Worm (Caenorhabditis elegans) whole organism, mixed stage, embryonic: Measurements from ENCODE around the gene ani-2.
A peak's percentile ranks its signal among the peaks of the same experiment; 100 is the strongest.

ENCODE experiments used
- M03D4.4 ChIP-seq: sonication (generic microtip); optimal IDR thresholded peaks from 2 replicates; lab custom pipeline; 2017; ENCODE audit warnings: mild to moderate bottlenecking, missing genetic modification characterization, missing compliant biosample characterization
- bed-3 ChIP-seq: fragments of 200-800 bp; sonication (Bioruptor generic); optimal IDR thresholded peaks from 3 replicates; lab custom pipeline; 2018; ENCODE audit warnings: mild to moderate bottlenecking, missing genetic modification characterization, moderate library complexity, missing compliant biosample characterization
- blmp-1 ChIP-seq: fragments of 150-350 bp; optimal IDR thresholded peaks from 2 replicates; lab custom pipeline; 2014; ENCODE audit warnings: missing biosample characterization, missing genetic modification characterization
- ceh-39 ChIP-seq: fragments of 150-350 bp; optimal IDR thresholded peaks from 2 replicates; lab custom pipeline; 2014; ENCODE audit warnings: missing biosample characterization, missing genetic modification characterization
- ceh-43 ChIP-seq: fragments of 200-800 bp; sonication (Bioruptor generic); optimal IDR thresholded peaks from 2 replicates; lab custom pipeline; 2018; ENCODE audit warnings: mild to moderate bottlenecking, missing genetic modification characterization, moderate library complexity, missing compliant biosample characterization
- ceh-83 ChIP-seq: fragments of 200-800 bp; sonication (Bioruptor generic); optimal IDR thresholded peaks from 2 replicates; lab custom pipeline; 2018; ENCODE audit warnings: mild to moderate bottlenecking, missing genetic modification characterization, missing compliant biosample characterization
- ces-1 ChIP-seq: fragments of 150-350 bp; optimal IDR thresholded peaks from 2 replicates; lab custom pipeline; 2014; ENCODE audit warnings: missing biosample characterization, missing genetic modification reagents, missing genetic modification characterization
- cnd-1 ChIP-seq: fragments of 200-800 bp; sonication (Bioruptor generic); optimal IDR thresholded peaks from 2 replicates; lab custom pipeline; 2018; ENCODE audit warnings: mild to moderate bottlenecking, missing genetic modification characterization, missing compliant biosample characterization
- drap-1 ChIP-seq: fragments of 200-800 bp; sonication (Bioruptor generic); optimal IDR thresholded peaks from 3 replicates; lab custom pipeline; 2018; ENCODE audit warnings: mild to moderate bottlenecking, missing genetic modification characterization, missing compliant biosample characterization
- elt-1 ChIP-seq: sonication (generic microtip); optimal IDR thresholded peaks from 2 replicates; lab custom pipeline; 2017; ENCODE audit warnings: missing genetic modification characterization, mild to moderate bottlenecking, missing compliant biosample characterization, antibody characterized with exemption, moderate library complexity, borderline replicate concordance; ENCODE audit not compliant: insufficient read depth
- elt-3 ChIP-seq: fragments of 150-350 bp; optimal IDR thresholded peaks from 2 replicates; lab custom pipeline; 2014; ENCODE audit warnings: missing biosample characterization, missing genetic modification characterization
- flh-1 ChIP-seq: fragments of 200-800 bp; sonication (Bioruptor generic); optimal IDR thresholded peaks from 2 replicates; lab custom pipeline; 2018; ENCODE audit warnings: mild to moderate bottlenecking, missing genetic modification characterization, moderate library complexity, missing compliant biosample characterization
- ham-2 ChIP-seq: fragments of 200-800 bp; sonication (Bioruptor generic); optimal IDR thresholded peaks from 2 replicates; lab custom pipeline; 2018; ENCODE audit warnings: mild to moderate bottlenecking, missing genetic modification characterization, missing compliant biosample characterization
- lin-13 ChIP-seq: fragments of 150-350 bp; optimal IDR thresholded peaks from 2 replicates; lab custom pipeline; 2014; ENCODE audit warnings: missing biosample characterization, missing genetic modification characterization
- lin-32 ChIP-seq: fragments of 200-800 bp; sonication (Bioruptor generic); optimal IDR thresholded peaks from 2 replicates; lab custom pipeline; 2018; ENCODE audit warnings: mild to moderate bottlenecking, missing genetic modification characterization, missing compliant biosample characterization
- lsy-2 ChIP-seq: fragments of 150-350 bp; optimal IDR thresholded peaks from 2 replicates; lab custom pipeline; 2014; ENCODE audit warnings: missing biosample characterization, missing genetic modification characterization
- mab-5 ChIP-seq: fragments of 150-350 bp; optimal IDR thresholded peaks from 2 replicates; lab custom pipeline; 2014; ENCODE audit warnings: missing biosample characterization, missing genetic modification characterization
- mep-1 ChIP-seq: fragments of 150-350 bp; optimal IDR thresholded peaks from 2 replicates; lab custom pipeline; 2017; ENCODE audit warnings: missing biosample characterization, missing genetic modification reagents, missing genetic modification characterization, inconsistent platforms
- mls-2 ChIP-seq: sonication (generic microtip); optimal IDR thresholded peaks from 2 replicates; lab custom pipeline; 2016; ENCODE audit warnings: mild to moderate bottlenecking, missing genetic modification characterization, moderate library complexity, missing compliant biosample characterization
- nhr-2 ChIP-seq: fragments of 150-350 bp; optimal IDR thresholded peaks from 2 replicates; lab custom pipeline; 2014; ENCODE audit warnings: missing biosample characterization, missing genetic modification characterization
- nhr-28 ChIP-seq: fragments of 150-350 bp; optimal IDR thresholded peaks from 2 replicates; lab custom pipeline; 2014; ENCODE audit warnings: missing biosample characterization, missing genetic modification characterization
- nhr-76 ChIP-seq: sonication (generic microtip); optimal IDR thresholded peaks from 2 replicates; lab custom pipeline; 2017; ENCODE audit warnings: missing biosample characterization, missing genetic modification characterization
- pha-4 ChIP-seq: fragments of 150-350 bp; optimal IDR thresholded peaks from 2 replicates; lab custom pipeline; 2018; ENCODE audit warnings: missing biosample characterization, missing genetic modification reagents, missing genetic modification characterization
- snpc-4 ChIP-seq: fragments of 150-350 bp; optimal IDR thresholded peaks from 2 replicates; lab custom pipeline; 2014; ENCODE audit warnings: missing biosample characterization, missing genetic modification characterization
- sptf-1 ChIP-seq: sonication (generic microtip); optimal IDR thresholded peaks from 2 replicates; lab custom pipeline; 2017; ENCODE audit warnings: mild to moderate bottlenecking, missing genetic modification characterization, moderate library complexity, missing compliant biosample characterization
- tbx-8 ChIP-seq: fragments of 200-800 bp; sonication (Bioruptor generic); optimal IDR thresholded peaks from 2 replicates; lab custom pipeline; 2018; ENCODE audit warnings: mild to moderate bottlenecking, missing genetic modification characterization, moderate library complexity, missing compliant biosample characterization
- unc-120 ChIP-seq: sonication (generic microtip); optimal IDR thresholded peaks from 2 replicates; lab custom pipeline; 2017; ENCODE audit warnings: missing genetic modification characterization, missing compliant biosample characterization; ENCODE audit not compliant: poor library complexity, severe bottlenecking
- unc-62 ChIP-seq: fragments of 150-350 bp; optimal IDR thresholded peaks from 2 replicates; lab custom pipeline; 2014; ENCODE audit warnings: missing biosample characterization, missing genetic modification reagents, missing genetic modification characterization
- zip-8 ChIP-seq: fragments of 150-350 bp; optimal IDR thresholded peaks from 2 replicates; lab custom pipeline; 2014; ENCODE audit warnings: missing biosample characterization, missing genetic modification characterization
- ztf-11 ChIP-seq: fragments of 150-350 bp; optimal IDR thresholded peaks from 2 replicates; lab custom pipeline; 2014; ENCODE audit warnings: missing biosample characterization, missing genetic modification characterization

ani-2 gene

DNA sequence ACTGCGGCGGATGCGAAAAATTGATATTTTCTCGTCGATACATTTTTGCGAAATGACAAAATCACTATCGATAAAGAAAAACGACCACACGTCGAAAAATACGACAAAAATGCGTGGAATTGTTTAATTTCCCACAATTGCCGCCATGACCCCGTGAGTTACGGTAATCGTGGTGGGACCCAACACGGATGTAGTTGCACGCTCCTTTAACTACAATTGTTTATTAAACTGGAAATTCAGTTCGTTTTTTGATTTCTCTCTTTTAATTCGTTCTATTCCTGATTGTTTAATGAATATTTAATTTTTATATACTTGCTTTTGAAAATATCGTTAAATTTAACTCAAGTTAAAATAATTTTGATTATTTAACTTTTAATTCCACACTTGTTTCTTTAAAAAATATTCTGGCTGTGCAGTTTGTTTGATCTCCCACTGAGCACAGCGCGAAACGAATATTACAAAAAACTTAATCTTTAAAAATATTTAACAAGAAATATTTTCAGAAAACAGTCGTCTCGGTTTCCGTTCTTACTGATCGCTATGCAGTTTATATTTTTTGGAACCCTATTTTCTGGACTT, at the start of gene ani-2, which contains the start of gene clec-88:
Gene ani-2, minus strand, starts transcription at position 131 of the 579 bp plus-strand sequence.
Gene clec-88, plus strand, starts transcription at position 486 of the 579 bp plus-strand sequence.
- TF ChIP-seq lin-32 (GFP tag; lab: Kevin White, UChicago) = no peak
- no peak for TF ChIP-seq elt-1 (tag; lab: Kevin White, UChicago)
- TF ChIP-seq ceh-43 = no peak
- no peak for TF ChIP-seq lsy-2 (tag; lab: Kevin White, UChicago)
- TF ChIP-seq mep-1 = no peak
- no peak for TF ChIP-seq mab-5 (tag; lab: Kevin White, UChicago)
- TF ChIP-seq nhr-28 (tag; lab: Kevin White, UChicago) = no peak
- no peak for TF ChIP-seq nhr-76 (tag; lab: Kevin White, UChicago)
- no peak for TF ChIP-seq pha-4 (tag; lab: Kevin White, UChicago)
- no peak for TF ChIP-seq blmp-1 (tag; lab: Kevin White, UChicago)
- TF ChIP-seq ham-2 (GFP tag; lab: Kevin White, UChicago) = no peak
- no peak for TF ChIP-seq ztf-11 (tag; lab: Kevin White, UChicago)
- TF ChIP-seq unc-62 = no peak
- no peak for TF ChIP-seq sptf-1 (tag; lab: Kevin White, UChicago)
- TF ChIP-seq ceh-39 (tag; lab: Kevin White, UChicago) = no peak
- TF ChIP-seq flh-1 = no peak
- no peak for TF ChIP-seq snpc-4 (tag; lab: Kevin White, UChicago)
- TF ChIP-seq lin-13 (tag; lab: Kevin White, UChicago) = no peak

DNA sequence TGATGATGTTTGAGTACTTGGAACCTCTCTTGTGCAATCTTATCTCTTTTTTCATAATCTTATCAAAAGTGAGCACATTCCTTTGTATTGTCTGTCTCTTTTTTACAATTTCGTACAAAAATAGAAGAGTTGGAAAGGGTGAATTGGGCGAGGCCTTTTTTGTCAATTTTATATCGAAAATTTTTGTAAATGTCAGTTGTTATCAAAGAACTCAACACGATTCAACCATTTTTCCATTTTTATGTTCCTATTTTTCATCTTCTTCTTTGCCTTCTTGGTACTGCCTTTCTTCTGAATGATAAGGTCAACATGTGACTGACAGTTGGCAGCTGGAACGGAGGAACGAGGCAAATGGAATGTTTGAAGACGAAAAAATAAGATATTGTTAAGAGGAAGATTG, 48.6 kb upstream of the ani-2 start:
- TF ChIP-seq ceh-83 (GFP tag; lab: Kevin White, UChicago) (no peak), flh-1 (no peak), ham-2 (GFP tag; lab: Kevin White, UChicago) (no peak), pha-4 (tag; lab: Kevin White, UChicago) (no peak), mls-2 (tag; lab: Kevin White, UChicago) (no peak), zip-8 (tag; lab: Kevin White, UChicago) (no peak), elt-3 (tag; lab: Kevin White, UChicago) (no peak)
- TF ChIP-seq, all 35 proteins: peak for 0

DNA sequence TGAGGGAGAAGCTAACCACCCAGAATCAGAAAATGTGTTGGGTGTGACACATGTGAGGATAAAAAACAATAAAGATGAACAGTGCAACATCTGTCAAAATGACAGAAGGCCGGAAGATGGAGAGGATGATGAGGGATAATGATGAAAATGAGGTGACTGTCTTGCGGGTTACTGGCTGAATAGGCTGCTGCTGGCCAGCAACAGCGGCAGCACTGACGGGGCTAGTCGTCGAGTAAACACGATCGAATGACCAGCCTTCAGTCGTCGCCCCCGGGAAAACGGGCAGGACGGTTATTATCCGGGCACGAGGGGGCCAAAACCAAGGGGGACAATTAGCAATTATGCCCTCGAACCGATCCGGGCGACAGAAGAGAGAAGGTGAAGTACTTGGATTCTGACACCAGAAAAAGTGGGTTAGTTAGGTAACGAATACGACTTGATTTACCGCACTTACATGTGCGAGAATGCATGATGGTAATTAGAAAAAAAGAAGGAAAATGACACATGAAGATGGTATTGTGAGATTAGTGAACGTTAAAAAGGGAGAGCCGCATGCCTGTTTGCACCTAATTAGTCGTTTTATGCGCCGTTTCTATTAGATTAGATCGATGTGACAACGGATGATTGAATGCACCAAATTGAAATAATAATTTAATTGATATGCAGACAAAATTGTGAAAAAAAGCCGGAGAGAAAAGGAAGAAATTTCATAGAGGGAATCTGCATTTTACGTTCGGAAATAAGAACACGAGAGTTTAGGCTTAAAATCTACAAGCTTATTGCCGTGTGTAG, 46.7 kb upstream of the ani-2 start:
- TF ChIP-seq pha-4 (tag; lab: Kevin White, UChicago) = no peak
- peak; percentile 79 for TF ChIP-seq ces-1 (GFP tag; lab: Kevin White, UChicago)
- TF ChIP-seq sptf-1 (tag; lab: Kevin White, UChicago) = peak; percentile 57
- TF ChIP-seq snpc-4 (tag; lab: Kevin White, UChicago) = no peak
- no peak for TF ChIP-seq ztf-11 (tag; lab: Kevin White, UChicago)
- no peak for TF ChIP-seq flh-1
- peak; percentile 57 for TF ChIP-seq unc-62
- TF ChIP-seq ceh-43 = peak; percentile 76
- TF ChIP-seq nhr-2 = peak; percentile 93
- TF ChIP-seq lin-32 (GFP tag; lab: Kevin White, UChicago) = peak; percentile 51
- peak; percentile 77 for TF ChIP-seq mls-2 (tag; lab: Kevin White, UChicago)
- TF ChIP-seq drap-1 = no peak
- TF ChIP-seq ham-2 (GFP tag; lab: Kevin White, UChicago) = peak; percentile 66
- no peak for TF ChIP-seq elt-3 (tag; lab: Kevin White, UChicago)
- TF ChIP-seq cnd-1 = peak; percentile 90
- no peak for TF ChIP-seq bed-3 (GFP tag; lab: Kevin White, UChicago)
- TF ChIP-seq, all 35 proteins: peak for 9

DNA sequence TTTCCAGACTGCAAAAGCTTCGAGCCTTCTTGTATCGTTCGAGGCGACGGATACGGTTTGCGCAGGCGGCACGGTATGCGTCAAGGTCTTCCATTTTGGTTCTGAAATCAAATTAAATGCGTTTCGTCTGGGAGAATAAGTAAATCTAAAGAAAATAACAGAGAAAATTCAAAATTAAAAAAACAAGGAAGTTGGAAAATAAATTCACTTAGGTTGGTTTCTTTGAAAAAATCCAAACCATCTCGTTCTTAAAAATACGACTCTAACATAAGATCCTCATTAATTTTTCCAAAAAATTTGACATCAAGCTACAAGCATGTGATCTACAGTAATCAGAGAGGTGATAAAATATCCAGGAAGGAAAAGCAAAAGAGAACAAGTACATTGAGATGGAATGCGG, 45.0 kb upstream of the ani-2 start, which contains the start of gene T25D10.4:
Gene T25D10.4, minus strand, starts transcription at position 101 of the 400 bp plus-strand sequence.
- TF ChIP-seq ceh-83 (GFP tag; lab: Kevin White, UChicago) (no peak), M03D4.4 (no peak), blmp-1 (tag; lab: Kevin White, UChicago) (no peak), sptf-1 (tag; lab: Kevin White, UChicago) (no peak), drap-1 (no peak), mep-1 (no peak), nhr-2 (no peak), flh-1 (no peak)

DNA sequence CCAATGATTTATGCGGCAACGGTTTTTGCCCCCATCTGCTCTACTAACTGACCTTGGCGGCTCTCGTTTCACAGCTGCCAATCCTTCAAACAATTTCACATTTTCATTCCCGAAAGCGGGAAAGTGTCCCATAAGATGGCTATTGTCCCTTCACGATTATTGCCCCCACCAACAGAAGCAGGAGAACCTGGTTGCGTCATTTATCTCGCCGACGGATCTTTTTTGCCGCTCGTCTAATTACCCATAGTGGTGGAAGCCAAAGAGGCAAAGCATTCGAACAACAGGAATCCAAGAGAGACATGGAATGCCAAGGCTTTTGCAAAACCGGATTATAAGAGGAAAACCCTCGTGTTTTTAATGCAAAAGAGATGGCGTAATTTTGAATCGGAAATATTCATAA, 43.9 kb upstream of the ani-2 start:
- peak; percentile 31 for TF ChIP-seq lin-32 (GFP tag; lab: Kevin White, UChicago)
- no peak for TF ChIP-seq tbx-8 (GFP tag; lab: Kevin White, UChicago)
- TF ChIP-seq zip-8 (tag; lab: Kevin White, UChicago) = peak; percentile 65
- peak; percentile 44 for TF ChIP-seq mls-2 (tag; lab: Kevin White, UChicago)
- no peak for TF ChIP-seq unc-120 (tag; lab: Kevin White, UChicago)
- no peak for TF ChIP-seq lin-13 (tag; lab: Kevin White, UChicago)
- no peak for TF ChIP-seq ceh-83 (GFP tag; lab: Kevin White, UChicago)
- no peak for TF ChIP-seq lsy-2 (tag; lab: Kevin White, UChicago)
- TF ChIP-seq cnd-1 = peak; percentile 36
- TF ChIP-seq nhr-2 = peak; percentile 9
- TF ChIP-seq ham-2 (GFP tag; lab: Kevin White, UChicago) = peak; percentile 90
- TF ChIP-seq mep-1 = peak; percentile 31
- peak; percentile 69 for TF ChIP-seq elt-1 (tag; lab: Kevin White, UChicago)
